Fruit fly (Drosophila melanogaster): Measurements from ENCODE around the gene Obp22a.

The Obp22a gene

dm6 chr2L:1986343-1987280, 5.3 kb downstream of the Obp22a start (continued):
- peak; percentile 60 for TF ChIP-seq CG32006 (GFP tag; optimal IDR thresholded peaks at IDR 0.05)
- peak; percentile 50; the same call in 1 of the 2 replicates for TF ChIP-seq CG15336 (GFP tag; IDR thresholded peaks at IDR 0.05)
- peak; percentile 79 for TF ChIP-seq vri (GFP tag; optimal IDR thresholded peaks at IDR 0.05)
- peak; percentile 72 for TF ChIP-seq esn (GFP tag; optimal IDR thresholded peaks at IDR 0.05)

DNA sequence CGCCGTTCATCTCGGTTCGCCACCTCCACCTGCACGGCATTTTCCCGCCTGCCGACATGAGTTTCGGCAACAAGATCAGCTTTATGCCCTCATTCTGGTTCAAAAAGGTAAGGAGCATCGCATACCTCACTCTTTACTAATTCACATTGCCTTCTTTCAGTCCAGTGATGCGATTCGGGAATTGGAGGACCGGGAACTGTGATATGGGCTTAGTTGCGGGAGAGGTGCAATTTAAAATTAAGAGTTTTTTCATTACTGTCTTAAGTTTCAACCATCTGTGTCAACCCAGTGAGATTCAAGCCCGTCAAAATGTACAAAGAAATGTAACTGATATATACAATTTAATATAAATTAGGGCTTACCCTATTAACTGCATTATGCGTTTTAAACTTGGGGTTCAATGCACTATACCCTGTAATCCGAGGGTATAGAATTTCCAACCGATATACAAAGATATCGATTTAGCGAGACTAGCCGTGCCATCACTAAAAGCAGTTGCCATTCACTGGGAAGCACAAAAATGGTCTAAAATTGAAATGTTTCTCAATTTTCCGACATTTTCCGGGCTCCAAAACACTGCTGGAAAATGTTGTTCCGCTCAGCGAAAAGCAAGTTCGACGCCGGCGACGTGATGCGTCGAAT, 10.1 kb downstream of the Obp22a start, which contains the start of gene CG7289:
CG7289 (plus strand) TSS at position 492 of the 642 bp plus-strand sequence.
- TF ChIP-seq Lpt (GFP tag; optimal IDR thresholded peaks at IDR 0.05) (no peak), Hr4 (GFP tag; optimal IDR thresholded peaks at IDR 0.05) (peak; percentile 46), topi (GFP tag; optimal IDR thresholded peaks at IDR 0.05) (peak; percentile 11), CG9139 (GFP tag; optimal IDR thresholded peaks at IDR 0.05) (no peak), dsx (GFP tag; optimal IDR thresholded peaks at IDR 0.05; ENCODE audit: poor library complexity, severe bottlenecking) (peak; percentile 9), lz (GFP tag; optimal IDR thresholded peaks at IDR 0.05) (peak; percentile 29), spab (GFP tag; optimal IDR thresholded peaks at IDR 0.05) (no peak), cyc (GFP tag; optimal IDR thresholded peaks at IDR 0.05) (no peak), CG16779 (tag; optimal IDR thresholded peaks at IDR 0.05) (no peak), Hr39 (GFP tag; optimal IDR thresholded peaks at IDR 0.05) (no peak), CG32006 (GFP tag; optimal IDR thresholded peaks at IDR 0.05) (peak; percentile 10), CG31627 (GFP tag; optimal IDR thresholded peaks at IDR 0.05) (peak; percentile 12), svp (GFP tag) (no peak), Eip78C (GFP tag) (peak; percentile 29), CG7368 (GFP tag; optimal IDR thresholded peaks at IDR 0.05) (no peak), CG6854 (GFP tag; optimal IDR thresholded peaks at IDR 0.05) (no peak), fkh (GFP tag; optimal IDR thresholded peaks at IDR 0.05) (no peak), esn (GFP tag; optimal IDR thresholded peaks at IDR 0.05) (peak; percentile 35), CG15336 (GFP tag; IDR thresholded peaks at IDR 0.05) (no peak), Eip93F (GFP tag; optimal IDR thresholded peaks at IDR 0.05) (peak; percentile 4), CG6163 (GFP tag; IDR thresholded peaks at IDR 0.05) (no peak)

- TF ChIP-seq CG15336 (GFP tag; IDR thresholded peaks at IDR 0.05) (no peak), Eip78C (GFP tag) (peak; percentile 66), Eip93F (GFP tag; optimal IDR thresholded peaks at IDR 0.05) (peak; percentile 57), CG6276 (GFP tag; optimal IDR thresholded peaks at IDR 0.05) (no peak), Sox15 (GFP tag; optimal IDR thresholded peaks at IDR 0.05) (no peak), Hr4 (GFP tag; optimal IDR thresholded peaks at IDR 0.05) (peak; percentile 31), Eip75B (GFP tag; optimal IDR thresholded peaks at IDR 0.05) (no peak), Hr39 (GFP tag; optimal IDR thresholded peaks at IDR 0.05) (peak; percentile 37), CG31627 (GFP tag; optimal IDR thresholded peaks at IDR 0.05) (peak; percentile 29), topi (GFP tag; optimal IDR thresholded peaks at IDR 0.05) (peak; percentile 55), Hr38 (GFP tag; optimal IDR thresholded peaks at IDR 0.05) (no peak), CG4318 (GFP tag; optimal IDR thresholded peaks at IDR 0.05) (no peak), CG8119 (GFP tag; IDR thresholded peaks at IDR 0.05) (0 out of 3 replicates have a peak, but pooled peaks have one; percentile 30), CG3032 (tag; optimal IDR thresholded peaks at IDR 0.05) (peak; percentile 42), CG6854 (GFP tag; optimal IDR thresholded peaks at IDR 0.05) (no peak), CG11762 (GFP tag; optimal IDR thresholded peaks at IDR 0.05; ENCODE audit: insufficient read depth) (no peak), cyc (GFP tag; optimal IDR thresholded peaks at IDR 0.05) (peak; percentile 39), CG9139 (GFP tag; optimal IDR thresholded peaks at IDR 0.05) (no peak), fkh (GFP tag; optimal IDR thresholded peaks at IDR 0.05) (no peak), Ets21C (GFP tag; optimal IDR thresholded peaks at IDR 0.05) (no peak), eg (GFP tag; IDR thresholded peaks at IDR 0.05) (0 out of 3 replicates have a peak, but pooled peaks have one; percentile 17), dac (GFP tag; optimal IDR thresholded peaks at IDR 0.05) (no peak), pdm3 (GFP tag; optimal IDR thresholded peaks at IDR 0.05) (no peak), Met (GFP tag; optimal IDR thresholded peaks at IDR 0.05) (no peak), CG32006 (GFP tag; optimal IDR thresholded peaks at IDR 0.05) (peak; percentile 18), CG8319 (GFP tag; optimal IDR thresholded peaks at IDR 0.05) (no peak), esn (GFP tag; optimal IDR thresholded peaks at IDR 0.05) (peak; percentile 46), CG6792 (GFP tag; optimal IDR thresholded peaks at IDR 0.05) (no peak), CG6163 (GFP tag; IDR thresholded peaks at IDR 0.05) (no peak), lz (GFP tag; optimal IDR thresholded peaks at IDR 0.05) (peak; percentile 29), Smox (GFP tag; optimal IDR thresholded peaks at IDR 0.05) (no peak), dsx (GFP tag; optimal IDR thresholded peaks at IDR 0.05; ENCODE audit: poor library complexity, severe bottlenecking) (peak; percentile 92)
These were observed 11.1 kb downstream of the Obp22a start, which contains the start of the genes CG15356 and CG15362 for dm6 chr2L:1980708-1981339. Gene CG15356, minus strand, starts transcription at chr2L:1980755. Gene CG15362, plus strand, starts transcription at chr2L:1981176.
